Worm (Caenorhabditis elegans) whole organism, late embryonic: ENCODE data around the gene R07E3.1.

ENCODE experiments used
- C38D4.7 ChIP-seq: fragments of 200-800 bp; sonication (Bioruptor generic); optimal IDR thresholded peaks from 2 replicates; lab custom pipeline; 2018; ENCODE audit warnings: mild to moderate bottlenecking, missing genetic modification characterization, moderate library complexity, missing compliant biosample characterization
- T23F11.4 ChIP-seq: fragments of 200-800 bp; sonication (Bioruptor generic); optimal IDR thresholded peaks from 2 replicates; lab custom pipeline; 2018; ENCODE audit warnings: mild to moderate bottlenecking, missing genetic modification characterization, missing compliant biosample characterization
- ceh-18 ChIP-seq: sonication (generic microtip); optimal IDR thresholded peaks from 2 replicates; lab custom pipeline; 2016; ENCODE audit warnings: missing genetic modification characterization, missing compliant biosample characterization
- ceh-31 ChIP-seq: sonication (generic microtip); optimal IDR thresholded peaks from 2 replicates; lab custom pipeline; 2016; ENCODE audit warnings: missing genetic modification characterization, missing compliant biosample characterization
- ceh-45 ChIP-seq: fragments of 200-800 bp; sonication (Bioruptor generic); IDR thresholded peaks from 2 replicates; pipeline ENCODE4 v1.3.6; 2022; ENCODE audit warnings: missing genetic modification reagents, missing genetic modification characterization, missing compliant biosample characterization
- ceh-9 ChIP-seq: sonication (generic microtip); optimal IDR thresholded peaks from 2 replicates; lab custom pipeline; 2016; ENCODE audit warnings: mild to moderate bottlenecking, missing genetic modification characterization, inconsistent platforms, missing compliant biosample characterization
- fkh-10 ChIP-seq: fragments of 150-350 bp; optimal IDR thresholded peaks from 2 replicates; lab custom pipeline; 2014; ENCODE audit warnings: missing biosample characterization, missing genetic modification reagents, missing genetic modification characterization
- fkh-6 ChIP-seq: sonication (generic microtip); optimal IDR thresholded peaks from 2 replicates; lab custom pipeline; 2016; ENCODE audit warnings: missing genetic modification characterization, missing compliant biosample characterization
- gmeb-2 ChIP-seq: sonication (generic microtip); optimal IDR thresholded peaks from 2 replicates; lab custom pipeline; 2016; ENCODE audit warnings: missing genetic modification characterization, inconsistent platforms, missing compliant biosample characterization
- lin-11 ChIP-seq: fragments of 200-800 bp; sonication (Bioruptor generic); optimal IDR thresholded peaks from 2 replicates; lab custom pipeline; 2018; ENCODE audit warnings: mild to moderate bottlenecking, missing genetic modification characterization, missing compliant biosample characterization
- mec-3 ChIP-seq: sonication (generic microtip); optimal IDR thresholded peaks from 2 replicates; lab custom pipeline; 2016; ENCODE audit warnings: borderline replicate concordance, missing genetic modification characterization, missing compliant biosample characterization
- pha-2 ChIP-seq: sonication (generic microtip); optimal IDR thresholded peaks from 2 replicates; lab custom pipeline; 2017; ENCODE audit warnings: mild to moderate bottlenecking, missing genetic modification characterization, missing compliant biosample characterization

DNA sequence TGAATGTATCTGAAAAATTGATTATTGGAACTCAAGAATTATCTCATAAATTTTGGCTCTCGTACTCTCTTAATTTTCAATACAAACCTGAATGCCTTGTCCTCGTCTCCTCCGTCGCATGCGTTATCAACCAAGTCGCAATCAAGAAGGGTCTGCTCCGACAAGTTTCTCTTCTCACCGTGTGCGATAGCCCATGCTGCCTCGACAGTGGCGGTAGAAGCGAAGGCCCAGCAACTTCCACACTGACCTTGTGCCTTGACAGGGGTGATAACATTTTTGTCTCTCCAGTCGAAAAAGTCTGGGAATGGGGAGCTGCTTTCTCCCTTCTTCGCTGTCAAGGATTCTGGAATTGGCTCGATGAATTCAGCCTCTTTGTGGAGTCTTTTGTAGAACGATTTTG is 917 bp downstream of the R07E3.1 start:
- TF ChIP-seq fkh-10 (GFP tag; lab: Kevin White, UChicago) (no peak), ceh-45 (GFP tag; lab: Robert Waterston, UW) (no peak), lin-11 (tag; lab: Kevin White, UChicago) (no peak), mec-3 (no peak), ceh-31 (tag; lab: Kevin White, UChicago) (no peak), ceh-9 (no peak), gmeb-2 (tag; lab: Kevin White, UChicago) (no peak), ceh-18 (tag; lab: Kevin White, UChicago) (no peak), T23F11.4 (GFP tag; lab: Kevin White, UChicago) (no peak), C38D4.7 (no peak), fkh-6 (tag; lab: Kevin White, UChicago) (no peak), pha-2 (no peak)
